Fruit fly (Drosophila melanogaster): ENCODE measurements around the gene CG42834.
A peak's percentile ranks its signal among the peaks of the same experiment; 100 is the strongest.

Gene CG42834

DNA sequence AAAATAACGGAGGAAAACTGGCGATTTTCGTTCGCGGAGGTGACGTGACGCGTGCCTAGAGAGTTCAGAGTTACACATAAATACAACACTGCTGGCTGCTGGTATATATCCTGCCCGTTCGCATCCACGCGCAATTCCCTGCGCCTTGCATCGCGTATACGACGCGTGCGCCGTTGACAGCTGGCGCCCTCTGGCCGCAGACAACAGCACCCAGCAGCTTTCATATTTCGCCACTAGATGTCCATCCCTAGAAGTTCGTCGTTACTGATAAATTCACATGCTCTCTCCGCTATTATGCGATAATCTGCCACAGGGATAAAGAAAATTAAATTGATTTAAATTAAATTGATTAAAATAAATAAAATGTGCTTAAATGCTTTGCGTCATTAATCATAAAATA, 16.1 kb upstream of the CG42834 start, which contains the start of gene Sur-8 (continued):
- peak; percentile 69 for TF ChIP-seq CG7839 (tag; optimal IDR thresholded peaks at IDR 0.05)
- TF ChIP-seq Adf1 (GFP tag; IDR thresholded peaks at IDR 0.05), result peak; percentile 39
- TF ChIP-seq sr (GFP tag; IDR thresholded peaks at IDR 0.05), result 0 out of 3 replicates have a peak, but pooled peaks have one; percentile 38
- TF ChIP-seq CG10274 (GFP tag; optimal IDR thresholded peaks at IDR 0.05), result peak; percentile 45
- TF ChIP-seq Opbp (GFP tag; IDR thresholded peaks at IDR 0.05; ENCODE audit: partially characterized antibody), result peak; percentile 50; the same call in 2 of the 3 replicates
- peak; percentile 13 for TF ChIP-seq CG1792 (GFP tag; optimal IDR thresholded peaks at IDR 0.05)
- TF ChIP-seq org-1 (GFP tag; optimal IDR thresholded peaks at IDR 0.05), result peak; percentile 24
- peak; percentile 59 for TF ChIP-seq CG14050 (GFP tag; IDR thresholded peaks at IDR 0.05)
- peak; percentile 80 for TF ChIP-seq CG1024 (GFP tag; IDR thresholded peaks at IDR 0.05)
- TF ChIP-seq fd96Cb (tag; optimal IDR thresholded peaks at IDR 0.05), result peak; percentile 1
- TF ChIP-seq Mad (GFP tag; optimal IDR thresholded peaks at IDR 0.05), result peak; percentile 40
- TF ChIP-seq yki (optimal IDR thresholded peaks at IDR 0.05), result no peak
- TF ChIP-seq Dp (GFP tag; optimal IDR thresholded peaks at IDR 0.05), result no peak
- 0 out of 2 replicates have a peak, but pooled peaks have one; percentile 27 for TF ChIP-seq Taf1 (GFP tag; IDR thresholded peaks at IDR 0.05)
- no peak for TF ChIP-seq Kr (GFP tag; optimal IDR thresholded peaks at IDR 0.05)
- 0 out of 3 replicates have a peak, but pooled peaks have one; percentile 15 for TF ChIP-seq gce (GFP tag; IDR thresholded peaks at IDR 0.05)
- no peak for TF ChIP-seq CG2712 (tag; optimal IDR thresholded peaks at IDR 0.05)
- TF ChIP-seq tgo (GFP tag; IDR thresholded peaks at IDR 0.05), result peak; percentile 67; the same call in 2 of the 3 replicates
- TF ChIP-seq B-H2 (GFP tag; optimal IDR thresholded peaks at IDR 0.05), result peak; percentile 30
- no peak for TF ChIP-seq CG3838 (GFP tag; optimal IDR thresholded peaks at IDR 0.05)
- peak; percentile 76 for TF ChIP-seq dysf (GFP tag; IDR thresholded peaks at IDR 0.05)
- TF ChIP-seq CG3847 (GFP tag; IDR thresholded peaks at IDR 0.05), result peak; percentile 61
- TF ChIP-seq CG14441 (GFP tag; IDR thresholded peaks at IDR 0.05), result peak; percentile 73
- no peak for TF ChIP-seq CG7556 (GFP tag; optimal IDR thresholded peaks at IDR 0.05)
- peak; percentile 25 for TF ChIP-seq Bdp1 (GFP tag; optimal IDR thresholded peaks at IDR 0.05)
- TF ChIP-seq CG43689 (GFP tag; IDR thresholded peaks at IDR 0.05), result peak; percentile 48
- TF ChIP-seq HLH3B (GFP tag; IDR thresholded peaks at IDR 0.05), result peak; percentile 67
- TF ChIP-seq C15 (GFP tag; IDR thresholded peaks at IDR 0.05), result no peak
- no peak for TF ChIP-seq CG4360 (GFP tag; IDR thresholded peaks at IDR 0.05)
- TF ChIP-seq Meics (GFP tag; optimal IDR thresholded peaks at IDR 0.05), result peak; percentile 74
- no peak for TF ChIP-seq run (tag; optimal IDR thresholded peaks at IDR 0.05)
- TF ChIP-seq stc (GFP tag; IDR thresholded peaks at IDR 0.05), result peak; percentile 39; the same call in 1 of the 2 replicates
- TF ChIP-seq kay (GFP tag; optimal IDR thresholded peaks at IDR 0.05), result no peak
- peak; percentile 76 for TF ChIP-seq az2 (GFP tag; optimal IDR thresholded peaks at IDR 0.05)
- TF ChIP-seq Lim3 (GFP tag; IDR thresholded peaks at IDR 0.05), result no peak
- TF ChIP-seq CG16815 (GFP tag; optimal IDR thresholded peaks at IDR 0.05), result peak; percentile 14
- TF ChIP-seq CG8290 (GFP tag; optimal IDR thresholded peaks at IDR 0.05), result peak; percentile 30
- peak in 1 of 2 experiments; percentile 90 for TF ChIP-seq CG8290 (tag; optimal IDR thresholded peaks at IDR 0.05)
- peak; percentile 64 for TF ChIP-seq CG12769 (tag; optimal IDR thresholded peaks at IDR 0.05)
- 0 out of 2 replicates have a peak, but pooled peaks have one; percentile 20 for TF ChIP-seq tna (GFP tag; IDR thresholded peaks at IDR 0.05; ENCODE audit: partially characterized antibody)
- no peak; the same call in 1 of the 2 replicates for TF ChIP-seq Ravus (GFP tag; IDR thresholded peaks at IDR 0.05)
- no peak for TF ChIP-seq Deaf1 (tag; optimal IDR thresholded peaks at IDR 0.05)
- no peak for TF ChIP-seq Trl (optimal IDR thresholded peaks at IDR 0.05)
- TF ChIP-seq Trl (GFP tag; optimal IDR thresholded peaks at IDR 0.05), result peak; percentile 72
- TF ChIP-seq CG13624 (GFP tag; optimal IDR thresholded peaks at IDR 0.05), result peak; percentile 53
- TF ChIP-seq CG18476 (GFP tag; optimal IDR thresholded peaks at IDR 0.05), result no peak
- TF ChIP-seq kni (GFP tag; optimal IDR thresholded peaks at IDR 0.05), result no peak
- 0 out of 2 replicates have a peak, but pooled peaks have one; percentile 24 for TF ChIP-seq cas (GFP tag; IDR thresholded peaks at IDR 0.05)
- TF ChIP-seq CG6791 (GFP tag; IDR thresholded peaks at IDR 0.05; ENCODE audit: partially characterized antibody), result 0 out of 3 replicates have a peak, but pooled peaks have one; percentile 29
- TF ChIP-seq CG17359 (tag; optimal IDR thresholded peaks at IDR 0.05), result peak; percentile 53
- peak; percentile 41 for TF ChIP-seq Six4 (GFP tag; optimal IDR thresholded peaks at IDR 0.05)
- peak; percentile 52 for TF ChIP-seq CHES-1-like (GFP tag; optimal IDR thresholded peaks at IDR 0.05)
